Fruit fly (Drosophila melanogaster) whole organism, pupa: ENCODE measurements around the gene Bcat.

Experiments used
- CG10348 ChIP-seq: fragments of 200-800 bp; sonication (Bioruptor generic); IDR thresholded peaks from 2 replicates; pipeline ENCODE4 v1.3.6; 2022; ENCODE audit warnings: missing biosample characterization, missing genetic modification characterization
- CG12605 ChIP-seq: fragments of 200-800 bp; sonication (Bioruptor generic); IDR thresholded peaks from 2 replicates; pipeline ENCODE4 v1.3.6; 2022; ENCODE audit warnings: missing biosample characterization, missing genetic modification characterization
- CG13204 ChIP-seq: fragments of 200-800 bp; sonication (Bioruptor generic); optimal IDR thresholded peaks from 2 replicates; lab custom pipeline; 2018; ENCODE audit warnings: missing biosample characterization, mild to moderate bottlenecking, missing genetic modification characterization, moderate library complexity
- CG14655 ChIP-seq: fragments of 200-800 bp; sonication (Bioruptor generic); optimal IDR thresholded peaks from 3 replicates; lab custom pipeline; 2017; ENCODE audit warnings: mild to moderate bottlenecking, missing biosample characterization, missing genetic modification reagents, missing genetic modification characterization
- CG15710 ChIP-seq: fragments of 200-800 bp; sonication (Bioruptor generic); optimal IDR thresholded peaks from 2 replicates; lab custom pipeline; 2018; ENCODE audit warnings: missing biosample characterization, mild to moderate bottlenecking, missing genetic modification characterization, moderate library complexity
- CG17806 ChIP-seq: fragments of 200-800 bp; sonication (Bioruptor generic); optimal IDR thresholded peaks from 2 replicates; lab custom pipeline; 2018; ENCODE audit warnings: missing biosample characterization, mild to moderate bottlenecking, missing genetic modification characterization, moderate library complexity
- CG32121 ChIP-seq: fragments of 200-800 bp; sonication (Bioruptor generic); IDR thresholded peaks from 2 replicates; pipeline ENCODE4 v1.3.6; 2022; ENCODE audit warnings: missing biosample characterization, missing genetic modification characterization
- CG34367 ChIP-seq: fragments of 200-800 bp; sonication (Bioruptor generic); optimal IDR thresholded peaks from 2 replicates; lab custom pipeline; 2018; ENCODE audit warnings: missing biosample characterization, mild to moderate bottlenecking, missing genetic modification characterization
- CG4496 ChIP-seq: fragments of 200-800 bp; sonication (Bioruptor generic); IDR thresholded peaks from 3 replicates; pipeline ENCODE4 v1.3.6; 2022; ENCODE audit warnings: missing biosample characterization, missing genetic modification characterization
- CG8159 ChIP-seq: fragments of 200-800 bp; sonication (Bioruptor generic); optimal IDR thresholded peaks from 3 replicates; lab custom pipeline; 2018; ENCODE audit warnings: missing biosample characterization, mild to moderate bottlenecking, missing genetic modification characterization, moderate library complexity
- CG8301 ChIP-seq: fragments of 200-800 bp; sonication (Bioruptor generic); optimal IDR thresholded peaks from 2 replicates; lab custom pipeline; 2018; ENCODE audit warnings: missing biosample characterization, mild to moderate bottlenecking, missing genetic modification characterization
- CG9948 ChIP-seq: fragments of 200-800 bp; sonication (Bioruptor generic); optimal IDR thresholded peaks from 2 replicates; lab custom pipeline; 2018; ENCODE audit warnings: missing biosample characterization, mild to moderate bottlenecking, missing genetic modification characterization, moderate library complexity
- D1 ChIP-seq: fragments of 200-800 bp; sonication (Bioruptor generic); optimal IDR thresholded peaks from 2 replicates; lab custom pipeline; 2018; ENCODE audit warnings: missing biosample characterization, mild to moderate bottlenecking, missing genetic modification characterization, moderate library complexity
- EcR ChIP-seq: fragments of 200-800 bp; sonication (Bioruptor generic); optimal IDR thresholded peaks from 3 replicates; lab custom pipeline; 2019; ENCODE audit warnings: missing biosample characterization, missing genetic modification characterization, mild to moderate bottlenecking, moderate library complexity, missing genetic modification reagents
- Ets98B ChIP-seq: fragments of 200-800 bp; sonication (Bioruptor generic); IDR thresholded peaks from 2 replicates; pipeline ENCODE4 v1.3.6; 2022; ENCODE audit warnings: missing biosample characterization, missing genetic modification characterization
- Pif1A ChIP-seq: fragments of 200-800 bp; sonication (Bioruptor generic); optimal IDR thresholded peaks from 3 replicates; lab custom pipeline; 2016; ENCODE audit warnings: missing biosample characterization, missing genetic modification characterization
- Pif1B ChIP-seq: fragments of 200-800 bp; sonication (Bioruptor generic); optimal IDR thresholded peaks from 3 replicates; lab custom pipeline; 2016; ENCODE audit warnings: missing biosample characterization, missing genetic modification characterization
- Snoo ChIP-seq: fragments of 200-800 bp; sonication (Bioruptor generic); optimal IDR thresholded peaks from 3 replicates; lab custom pipeline; 2017; ENCODE audit warnings: missing biosample characterization, mild to moderate bottlenecking, missing genetic modification characterization, inconsistent platforms
- fd96Ca ChIP-seq: fragments of 200-800 bp; sonication (Bioruptor generic); IDR thresholded peaks from 3 replicates; pipeline ENCODE4 v1.3.6; 2022; ENCODE audit warnings: missing biosample characterization, missing genetic modification characterization
- gl ChIP-seq: fragments of 200-800 bp; sonication (Bioruptor generic); optimal IDR thresholded peaks from 2 replicates; lab custom pipeline; 2018; ENCODE audit warnings: missing biosample characterization, mild to moderate bottlenecking, missing genetic modification characterization
- rn ChIP-seq: fragments of 200-800 bp; sonication (Bioruptor generic); IDR thresholded peaks from 2 replicates; pipeline ENCODE4 v1.3.6; 2022; ENCODE audit warnings: missing biosample characterization, missing genetic modification characterization

The Bcat gene

DNA sequence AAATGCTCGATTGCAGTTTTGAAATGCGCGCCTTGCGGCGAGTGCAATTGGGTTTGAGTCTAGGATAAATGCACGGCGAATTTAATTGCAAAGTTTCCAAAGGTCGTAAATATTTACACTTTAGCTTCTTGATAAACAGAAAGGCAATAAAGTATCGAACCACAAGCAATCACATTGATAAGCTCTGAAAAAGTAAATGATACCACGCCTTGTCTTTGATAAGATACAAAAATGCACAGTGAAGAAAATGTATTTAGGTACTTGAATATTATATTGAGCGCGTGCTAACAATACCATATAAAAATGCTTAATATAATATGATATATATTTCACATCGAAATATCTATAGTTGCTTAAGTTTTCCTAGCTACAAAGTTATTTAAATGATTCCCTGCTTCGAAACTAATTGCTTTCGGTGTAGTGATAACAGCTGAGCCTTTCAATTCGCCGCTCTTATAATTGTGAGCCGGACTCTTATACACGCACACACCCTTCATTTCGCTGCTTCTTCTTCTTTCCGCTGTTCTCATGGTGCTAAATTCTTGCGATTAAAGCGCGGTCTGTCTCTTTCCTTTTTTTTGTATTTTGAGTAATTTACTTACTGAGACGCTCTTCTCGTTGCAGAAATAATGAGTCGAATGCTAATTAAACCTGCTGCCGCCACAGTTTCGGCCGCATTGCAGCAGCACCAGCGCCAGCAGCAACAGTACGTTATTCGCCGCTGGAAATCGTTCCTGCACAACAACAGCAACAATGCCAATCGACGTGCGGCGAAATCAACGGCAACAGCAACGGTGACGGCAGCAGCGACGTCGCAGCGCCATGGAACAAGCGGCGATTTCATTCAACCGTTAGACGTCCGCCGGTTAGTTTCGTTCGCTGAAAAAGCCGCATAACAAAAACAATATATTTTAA, 23.2 kb upstream of the Bcat start:
- TF ChIP-seq fd96Ca (GFP tag; lab: Robert Waterston, UW), result 0 out of 3 replicates have a peak, but pooled peaks have one; percentile 53
- TF ChIP-seq CG13204, result peak; percentile 59
- TF ChIP-seq CG4496 (GFP tag; lab: Robert Waterston, UW), result peak; percentile 85
- peak; percentile 78 for TF ChIP-seq CG32121 (GFP tag; lab: Robert Waterston, UW)
- TF ChIP-seq EcR (GFP tag; lab: Kevin White, UChicago), result peak; percentile 4
- peak; percentile 81 for TF ChIP-seq Pif1B (GFP tag; lab: Kevin White, UChicago)
- TF ChIP-seq CG10348 (GFP tag; lab: Robert Waterston, UW), result no peak
- TF ChIP-seq rn (GFP tag; lab: Robert Waterston, UW), result peak; percentile 47; the same call in 1 of the 2 replicates
- peak; percentile 85 for TF ChIP-seq CG9948
- TF ChIP-seq D1 (tag; lab: Kevin White, UChicago), result peak; percentile 54
- peak; percentile 79 for TF ChIP-seq CG34367
- peak; percentile 89 for TF ChIP-seq CG8159
- TF ChIP-seq gl, result peak; percentile 54
- peak; percentile 85 for TF ChIP-seq CG15710 (tag; lab: Kevin White, UChicago)
- peak; percentile 79 for TF ChIP-seq Ets98B
- TF ChIP-seq Snoo (tag; lab: Kevin White, UChicago), result peak; percentile 83
- TF ChIP-seq Pif1A (GFP tag; lab: Kevin White, UChicago), result peak; percentile 67
- peak; percentile 82 for TF ChIP-seq CG14655
- TF ChIP-seq CG12605 (GFP tag; lab: Robert Waterston, UW), result peak; percentile 87
- peak; percentile 84 for TF ChIP-seq CG17806 (tag; lab: Kevin White, UChicago)
- TF ChIP-seq CG8301 (tag; lab: Kevin White, UChicago), result peak; percentile 84

dm6 chrX:13374154-13374536, 22.6 kb upstream of the Bcat start:
- no peak for TF ChIP-seq CG9948
- no peak for TF ChIP-seq rn (GFP tag; lab: Robert Waterston, UW)
- TF ChIP-seq Ets98B, result no peak
- no peak for TF ChIP-seq CG14655
- TF ChIP-seq CG17806 (tag; lab: Kevin White, UChicago), result no peak
- no peak for TF ChIP-seq Pif1B (GFP tag; lab: Kevin White, UChicago)
- no peak for TF ChIP-seq CG8301 (tag; lab: Kevin White, UChicago)
- no peak for TF ChIP-seq EcR (GFP tag; lab: Kevin White, UChicago)
- no peak for TF ChIP-seq CG15710 (tag; lab: Kevin White, UChicago)
- TF ChIP-seq D1 (tag; lab: Kevin White, UChicago), result no peak
- no peak for TF ChIP-seq CG8159
- TF ChIP-seq CG12605 (GFP tag; lab: Robert Waterston, UW), result no peak
- no peak for TF ChIP-seq CG32121 (GFP tag; lab: Robert Waterston, UW)
- TF ChIP-seq CG13204, result no peak

DNA sequence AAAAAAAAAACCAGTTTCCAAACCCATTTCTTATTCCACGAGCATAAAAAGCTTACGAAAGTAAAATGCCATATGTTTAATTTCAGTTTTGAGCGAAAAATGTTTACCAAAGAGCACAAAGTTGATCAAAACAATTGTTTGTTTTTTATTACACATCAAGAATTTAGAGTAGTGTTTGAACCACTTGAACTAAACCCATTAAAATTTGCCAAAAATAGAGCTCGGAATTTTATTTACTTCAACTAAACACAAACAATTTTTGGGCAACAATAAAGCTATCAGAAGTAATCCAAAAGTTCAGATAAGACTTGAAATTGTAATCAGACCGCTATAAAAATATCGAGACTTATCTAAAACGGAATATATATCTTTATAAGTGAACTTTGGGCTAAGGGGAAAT, 21.7 kb upstream of the Bcat start:
- no peak for TF ChIP-seq fd96Ca (GFP tag; lab: Robert Waterston, UW)
- TF ChIP-seq Pif1B (GFP tag; lab: Kevin White, UChicago), result no peak
- no peak for TF ChIP-seq gl
- TF ChIP-seq Snoo (tag; lab: Kevin White, UChicago), result no peak
- TF ChIP-seq Ets98B, result no peak
- no peak for TF ChIP-seq CG17806 (tag; lab: Kevin White, UChicago)
- no peak for TF ChIP-seq Pif1A (GFP tag; lab: Kevin White, UChicago)
- TF ChIP-seq, all 21 proteins: peak for 0

- TF ChIP-seq CG13204 (no peak), CG17806 (tag; lab: Kevin White, UChicago) (no peak), EcR (GFP tag; lab: Kevin White, UChicago) (peak; percentile 85), CG8159 (no peak), rn (GFP tag; lab: Robert Waterston, UW) (no peak), Ets98B (no peak), CG9948 (no peak)
These were observed 21.2 kb upstream of the Bcat start for dm6 chrX:13375489-13375997.

- TF ChIP-seq CG17806 (tag; lab: Kevin White, UChicago) (peak; percentile 64), CG14655 (peak; percentile 60), Pif1B (GFP tag; lab: Kevin White, UChicago) (peak; percentile 33), D1 (tag; lab: Kevin White, UChicago) (peak; percentile 24), CG13204 (no peak), Pif1A (GFP tag; lab: Kevin White, UChicago) (peak; percentile 48), CG12605 (GFP tag; lab: Robert Waterston, UW) (peak; percentile 51; the same call in 1 of the 2 replicates), Snoo (tag; lab: Kevin White, UChicago) (peak; percentile 14), CG34367 (peak; percentile 42), CG10348 (GFP tag; lab: Robert Waterston, UW) (no peak), CG8159 (peak; percentile 51), CG4496 (GFP tag; lab: Robert Waterston, UW) (peak; percentile 80), fd96Ca (GFP tag; lab: Robert Waterston, UW) (peak; percentile 75; the same call in 2 of the 3 replicates), gl (peak; percentile 13), Ets98B (peak; percentile 65), CG9948 (peak; percentile 55), EcR (GFP tag; lab: Kevin White, UChicago) (no peak), CG8301 (tag; lab: Kevin White, UChicago) (peak; percentile 52), CG15710 (tag; lab: Kevin White, UChicago) (peak; percentile 49), CG32121 (GFP tag; lab: Robert Waterston, UW) (peak; percentile 47; the same call in 1 of the 2 replicates), rn (GFP tag; lab: Robert Waterston, UW) (no peak)
These were observed 20.2 kb upstream of the Bcat start for dm6 chrX:13376520-13376919.
